Fruit fly (Drosophila melanogaster): ENCODE results near the gene CG14543.
A peak's percentile ranks its signal among the peaks of the same experiment; 100 is the strongest.

The CG14543 gene

DNA sequence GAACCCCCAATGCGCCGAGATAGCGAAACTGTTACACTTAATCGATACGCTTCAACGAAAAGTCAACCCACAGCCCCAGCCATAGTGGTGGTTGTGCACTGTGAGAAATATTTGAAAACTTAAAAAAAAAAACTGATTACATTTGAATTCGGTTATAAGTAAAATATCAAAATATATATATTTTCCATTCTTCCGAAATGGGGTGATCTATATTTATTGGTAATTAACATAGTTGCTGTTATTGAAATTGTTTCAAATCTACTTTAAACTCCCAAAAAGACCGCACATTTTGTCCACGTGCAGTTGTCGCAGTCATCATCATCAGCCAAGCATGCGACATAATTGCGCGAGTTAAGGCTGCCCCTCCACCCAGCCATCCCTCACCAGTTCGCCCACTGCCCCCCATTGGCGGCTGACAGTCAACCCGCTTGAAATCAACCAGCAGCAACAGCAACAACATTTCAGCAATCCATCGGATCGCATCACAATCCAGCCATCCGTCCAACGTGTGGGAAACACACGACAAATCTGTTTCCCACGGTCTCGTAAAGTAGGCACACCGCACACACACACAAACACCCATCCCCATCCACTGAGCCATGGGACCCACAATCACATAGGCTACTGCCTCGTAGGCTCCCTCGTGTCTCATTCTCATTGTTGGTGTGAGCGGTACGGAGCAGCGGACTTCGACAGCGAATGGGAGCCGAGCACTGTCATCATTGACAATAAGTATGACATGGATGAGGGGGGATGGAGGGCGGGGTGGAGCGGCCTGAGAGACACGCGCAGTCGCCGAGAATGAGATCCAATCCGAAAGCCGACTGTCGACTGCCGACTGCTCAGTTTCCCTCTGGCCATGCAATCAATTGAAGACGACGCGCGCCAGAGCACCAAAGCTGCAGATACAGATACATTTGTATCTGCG, 35.9 kb upstream of the CG14543 start (continued):
- TF ChIP-seq pros (GFP tag; optimal IDR thresholded peaks at IDR 0.05) (peak; percentile 91), nau (GFP tag; optimal IDR thresholded peaks at IDR 0.05) (peak; percentile 59), CG32772 (GFP tag; IDR thresholded peaks at IDR 0.05) (peak; percentile 70), Blimp-1 (GFP tag; optimal IDR thresholded peaks at IDR 0.05) (peak; percentile 72), Hsf (GFP tag; optimal IDR thresholded peaks at IDR 0.05) (peak; percentile 22), zf30C (GFP tag; optimal IDR thresholded peaks at IDR 0.05) (peak; percentile 72), CG32532 (GFP tag; IDR thresholded peaks at IDR 0.05) (peak; percentile 45), Drgx (GFP tag; IDR thresholded peaks at IDR 0.05) (peak; percentile 79), HLH4C (GFP tag; IDR thresholded peaks at IDR 0.05; ENCODE audit: partially characterized antibody) (peak; percentile 19; the same call in 1 of the 3 replicates), ems (GFP tag; optimal IDR thresholded peaks at IDR 0.05) (peak; percentile 36), grn (GFP tag; optimal IDR thresholded peaks at IDR 0.05) (no peak), Jarid2 (GFP tag; optimal IDR thresholded peaks at IDR 0.05) (no peak), CG7839 (tag; optimal IDR thresholded peaks at IDR 0.05) (peak; percentile 77), slbo (GFP tag; IDR thresholded peaks at IDR 0.05) (peak; percentile 43), Xrp1 (GFP tag; IDR thresholded peaks at IDR 0.05) (peak; percentile 78), Dll (GFP tag; IDR thresholded peaks at IDR 0.05; ENCODE audit: partially characterized antibody) (peak; percentile 24; the same call in 1 of the 4 replicates), cwo (GFP tag; optimal IDR thresholded peaks at IDR 0.05) (peak; percentile 58), CG14050 (GFP tag; IDR thresholded peaks at IDR 0.05) (peak; percentile 39; the same call in 2 of the 3 replicates), Hmx (GFP tag; optimal IDR thresholded peaks at IDR 0.05) (peak; percentile 27), Hmr (GFP tag; optimal IDR thresholded peaks at IDR 0.05) (peak; percentile 14), CG3065 (GFP tag; optimal IDR thresholded peaks at IDR 0.05) (peak; percentile 28), CoRest (tag; optimal IDR thresholded peaks at IDR 0.05) (peak; percentile 63), gem (tag; optimal IDR thresholded peaks at IDR 0.05) (peak; percentile 88), Nf-YA (GFP tag; IDR thresholded peaks at IDR 0.05) (peak; percentile 85), ranshi (GFP tag; IDR thresholded peaks at IDR 0.05) (peak; percentile 59; the same call in 1 of the 2 replicates), eve (GFP tag; optimal IDR thresholded peaks at IDR 0.05) (no peak), CTCF (GFP tag; optimal IDR thresholded peaks at IDR 0.05) (peak; percentile 10), Sry-δ (GFP tag; optimal IDR thresholded peaks at IDR 0.05) (no peak), h (optimal IDR thresholded peaks at IDR 0.05) (peak; percentile 56), z (GFP tag; IDR thresholded peaks at IDR 0.05) (0 out of 3 replicates have a peak, but pooled peaks have one; percentile 28), CG11093 (GFP tag; IDR thresholded peaks at IDR 0.05) (0 out of 3 replicates have a peak, but pooled peaks have one; percentile 35), CG10462 (GFP tag; optimal IDR thresholded peaks at IDR 0.05) (peak; percentile 21), prd (optimal IDR thresholded peaks at IDR 0.05) (no peak), prd (GFP tag; IDR thresholded peaks at IDR 0.05) (peak; percentile 57; the same call in 1 of the 3 replicates), D19A (tag; optimal IDR thresholded peaks at IDR 0.05) (peak; percentile 57), Opbp (GFP tag; IDR thresholded peaks at IDR 0.05; ENCODE audit: partially characterized antibody) (no peak), Fer3 (tag; optimal IDR thresholded peaks at IDR 0.05) (peak; percentile 47), usp (GFP tag; optimal IDR thresholded peaks at IDR 0.05) (no peak), CG31441 (GFP tag; IDR thresholded peaks at IDR 0.05) (peak; percentile 90), CG10274 (GFP tag; optimal IDR thresholded peaks at IDR 0.05) (peak; percentile 14), Pdp1 (GFP tag; optimal IDR thresholded peaks at IDR 0.05) (peak in 1 of 2 experiments; percentile 0), vvl (GFP tag; IDR thresholded peaks at IDR 0.05) (peak; percentile 62), CG2712 (tag; optimal IDR thresholded peaks at IDR 0.05) (peak; percentile 71), CG5953 (GFP tag; IDR thresholded peaks at IDR 0.05) (0 out of 2 replicates have a peak, but pooled peaks have one; percentile 26), mam (GFP tag; optimal IDR thresholded peaks at IDR 0.05) (no peak), CG6689 (GFP tag; IDR thresholded peaks at IDR 0.05) (peak; percentile 64), Bgb (GFP tag; IDR thresholded peaks at IDR 0.05; ENCODE audit: partially characterized antibody) (peak; percentile 33; the same call in 1 of the 2 replicates), CG17385 (GFP tag; optimal IDR thresholded peaks at IDR 0.05) (peak; percentile 65), ase (GFP tag; IDR thresholded peaks at IDR 0.05) (0 out of 3 replicates have a peak, but pooled peaks have one; percentile 38)
